Fruit fly (Drosophila melanogaster) whole organism, embryonic: ENCODE measurements around the gene prd1.

Experiments
- Adf1 ChIP-seq: fragments of 200-800 bp; sonication (Bioruptor generic); IDR thresholded peaks from 2 replicates; pipeline ENCODE4 v1.3.6; 2022; ENCODE audit warnings: missing biosample characterization, missing genetic modification characterization
- Atf6 ChIP-seq: fragments of 200-800 bp; sonication (Bioruptor generic); IDR thresholded peaks from 2 replicates; pipeline ENCODE4 v1.3.6; 2022; ENCODE audit warnings: missing biosample characterization, missing genetic modification characterization
- Blimp-1 ChIP-seq: fragments of 200-800 bp; sonication (Bioruptor generic); optimal IDR thresholded peaks from 3 replicates; lab custom pipeline; 2018; ENCODE audit warnings: missing biosample characterization, missing genetic modification characterization, mild to moderate bottlenecking, moderate library complexity, missing genetic modification reagents
- CG10147 ChIP-seq: fragments of 200-800 bp; sonication (Bioruptor generic); optimal IDR thresholded peaks from 2 replicates; lab custom pipeline; 2019; ENCODE audit warnings: missing biosample characterization, mild to moderate bottlenecking, missing genetic modification characterization, moderate library complexity
- CG10274 ChIP-seq: fragments of 200-800 bp; sonication (Bioruptor generic); optimal IDR thresholded peaks from 3 replicates; lab custom pipeline; 2017; ENCODE audit warnings: missing biosample characterization, mild to moderate bottlenecking, missing genetic modification characterization
- CG11398 ChIP-seq: fragments of 200-800 bp; sonication (Bioruptor generic); optimal IDR thresholded peaks from 2 replicates; lab custom pipeline; 2016; ENCODE audit warnings: missing biosample characterization, missing genetic modification characterization
- CG11696 ChIP-seq: fragments of 200-800 bp; sonication (Bioruptor generic); IDR thresholded peaks from 2 replicates; pipeline ENCODE4 v1.3.6; 2022; ENCODE audit warnings: missing biosample characterization, missing genetic modification characterization
- CG12155 ChIP-seq: fragments of 200-800 bp; sonication (Bioruptor generic); optimal IDR thresholded peaks from 3 replicates; lab custom pipeline; 2016; ENCODE audit warnings: missing biosample characterization, missing genetic modification characterization
- CG13894 ChIP-seq: fragments of 200-800 bp; sonication (Bioruptor generic); optimal IDR thresholded peaks from 3 replicates; lab custom pipeline; 2018; ENCODE audit warnings: missing biosample characterization, mild to moderate bottlenecking, missing genetic modification characterization, moderate library complexity
- CG16815 ChIP-seq: fragments of 200-800 bp; sonication (Bioruptor generic); optimal IDR thresholded peaks from 3 replicates; lab custom pipeline; 2017; ENCODE audit warnings: missing biosample characterization, mild to moderate bottlenecking, missing genetic modification characterization
- CG17359 ChIP-seq: fragments of 200-800 bp; sonication (Bioruptor generic); optimal IDR thresholded peaks from 3 replicates; lab custom pipeline; 2018; ENCODE audit warnings: missing biosample characterization, mild to moderate bottlenecking, missing genetic modification characterization, moderate library complexity
- CG17612 ChIP-seq: fragments of 200-800 bp; sonication (Bioruptor generic); IDR thresholded peaks from 2 replicates; pipeline ENCODE4 v1.3.6; 2022; ENCODE audit warnings: missing biosample characterization, missing genetic modification characterization
- CG17802 ChIP-seq: fragments of 200-800 bp; sonication (Bioruptor generic); optimal IDR thresholded peaks from 2 replicates; lab custom pipeline; 2018; ENCODE audit warnings: missing biosample characterization, mild to moderate bottlenecking, missing genetic modification characterization, moderate library complexity
- CG2129 ChIP-seq: fragments of 200-800 bp; sonication (Bioruptor generic); IDR thresholded peaks from 2 replicates; pipeline ENCODE4 v1.3.6; 2022; ENCODE audit warnings: missing biosample characterization, missing genetic modification characterization; ENCODE audit not compliant: partially characterized antibody
- CG3163 ChIP-seq: fragments of 200-800 bp; sonication (Bioruptor generic); optimal IDR thresholded peaks from 3 replicates; lab custom pipeline; 2016; ENCODE audit warnings: missing biosample characterization, missing genetic modification characterization
- CG3726 ChIP-seq: fragments of 200-800 bp; sonication (Bioruptor generic); IDR thresholded peaks from 3 replicates; pipeline ENCODE4, ENCODE4 v1.3.6; 2022; ENCODE audit warnings: missing biosample characterization, missing genetic modification characterization
- CG4404 ChIP-seq: fragments of 200-800 bp; sonication (Bioruptor generic); IDR thresholded peaks from 2 replicates; pipeline ENCODE4 v1.3.6; 2022; ENCODE audit warnings: missing biosample characterization, missing genetic modification characterization
- CG8290 ChIP-seq, 3 experiments: fragments of 200-800 bp; sonication (Bioruptor generic); optimal IDR thresholded peaks; 2 replicates each; lab custom pipeline; 2016 to 2019; ENCODE audit warnings: missing biosample characterization in 3 of 3, missing genetic modification characterization in 3 of 3, mild to moderate bottlenecking in 2 of 3, moderate library complexity in 1 of 3
- CG8478 ChIP-seq: fragments of >200 bp; optimal IDR thresholded peaks from 2 replicates; lab custom pipeline; 2018
- CG9817 ChIP-seq: fragments of 200-800 bp; sonication (Bioruptor generic); optimal IDR thresholded peaks from 2 replicates; lab custom pipeline; 2018; ENCODE audit warnings: missing biosample characterization, mild to moderate bottlenecking, missing genetic modification characterization, moderate library complexity
- CG9876 ChIP-seq: fragments of 200-800 bp; sonication (Bioruptor generic); optimal IDR thresholded peaks from 2 replicates; lab custom pipeline; 2016; ENCODE audit warnings: missing biosample characterization, missing genetic modification characterization
- D ChIP-seq, 2 experiments: fragments of 200-800 bp in 1 of 2; fragments of >200 bp in 1 of 2; sonication (Bioruptor generic) in 1 of 2; optimal IDR thresholded peaks; 2 replicates in 1 of 2; 3 replicates in 1 of 2; lab custom pipeline; 2017; ENCODE audit warnings: mild to moderate bottlenecking in 1 of 2, missing biosample characterization in 1 of 2, missing genetic modification characterization in 1 of 2, missing genetic modification reagents in 1 of 2
- Dip3 ChIP-seq: fragments of 200-800 bp; sonication (Bioruptor generic); optimal IDR thresholded peaks from 3 replicates; lab custom pipeline; 2016; ENCODE audit warnings: missing biosample characterization, missing genetic modification characterization
- Doc3 ChIP-seq: fragments of 200-800 bp; sonication (Bioruptor generic); IDR thresholded peaks from 3 replicates; pipeline ENCODE4 v1.3.6; 2022; ENCODE audit warnings: missing biosample characterization, missing genetic modification characterization; ENCODE audit not compliant: partially characterized antibody
- Drgx ChIP-seq: fragments of 200-800 bp; sonication (Bioruptor generic); IDR thresholded peaks from 2 replicates; pipeline ENCODE4 v1.3.6; 2022; ENCODE audit warnings: missing biosample characterization, missing genetic modification characterization
- Hr51 ChIP-seq, 2 experiments: fragments of 200-800 bp; sonication (Bioruptor generic); optimal IDR thresholded peaks; 2 replicates in 1 of 2; 3 replicates in 1 of 2; lab custom pipeline; 2016 to 2018; ENCODE audit warnings: missing biosample characterization in 2 of 2, missing genetic modification characterization in 2 of 2, mild to moderate bottlenecking in 1 of 2, moderate library complexity in 1 of 2
- Mad ChIP-seq: fragments of 200-800 bp; sonication (Bioruptor generic); optimal IDR thresholded peaks from 2 replicates; lab custom pipeline; 2016; ENCODE audit warnings: missing biosample characterization, missing genetic modification characterization
- Opbp ChIP-seq: fragments of 200-800 bp; sonication (Bioruptor generic); IDR thresholded peaks from 3 replicates; pipeline ENCODE4 v1.3.6; 2022; ENCODE audit warnings: missing biosample characterization, missing genetic modification characterization; ENCODE audit not compliant: partially characterized antibody
- Sox102F ChIP-seq: fragments of 200-800 bp; sonication (Bioruptor generic); optimal IDR thresholded peaks from 2 replicates; lab custom pipeline; 2018; ENCODE audit warnings: missing biosample characterization, mild to moderate bottlenecking, missing genetic modification characterization, moderate library complexity
- Spps ChIP-seq: fragments of 200-800 bp; sonication (Bioruptor generic); optimal IDR thresholded peaks from 2 replicates; lab custom pipeline; 2018; ENCODE audit warnings: missing biosample characterization, mild to moderate bottlenecking, missing genetic modification characterization
- Tbp ChIP-seq: fragments of >200 bp; optimal IDR thresholded peaks from 2 replicates; lab custom pipeline; 2018; ENCODE audit warnings: missing biosample characterization, missing genetic modification characterization
- Xrp1 ChIP-seq: fragments of 200-800 bp; sonication (Bioruptor generic); IDR thresholded peaks from 2 replicates; pipeline ENCODE4 v1.3.6; 2022; ENCODE audit warnings: missing biosample characterization, missing genetic modification characterization
- bsh ChIP-seq, 2 experiments: fragments of 200-800 bp; sonication (Bioruptor generic); optimal IDR thresholded peaks; 2 replicates each; lab custom pipeline; 2017 to 2018; ENCODE audit warnings: mild to moderate bottlenecking in 2 of 2, missing biosample characterization in 2 of 2, missing genetic modification characterization in 2 of 2, moderate library complexity in 1 of 2
- cg ChIP-seq: fragments of 200-800 bp; sonication (Bioruptor generic); optimal IDR thresholded peaks from 3 replicates; lab custom pipeline; 2019; ENCODE audit warnings: missing biosample characterization, mild to moderate bottlenecking, missing genetic modification characterization, moderate library complexity
- chif ChIP-seq, 2 experiments: fragments of 200-800 bp; sonication (Bioruptor generic); optimal IDR thresholded peaks; 3 replicates each; lab custom pipeline; 2016; ENCODE audit warnings: missing biosample characterization in 2 of 2, missing genetic modification characterization in 2 of 2
- chinmo ChIP-seq: fragments of 200-800 bp; sonication (Bioruptor generic); IDR thresholded peaks from 4 replicates; pipeline ENCODE4 v1.3.6; 2022; ENCODE audit warnings: missing biosample characterization, missing genetic modification characterization; ENCODE audit not compliant: partially characterized antibody
- insv ChIP-seq, 2 experiments: fragments of 200-800 bp; sonication (Bioruptor generic); optimal IDR thresholded peaks; 3 replicates each; lab custom pipeline; 2016 to 2018; ENCODE audit warnings: missing biosample characterization in 2 of 2, missing genetic modification characterization in 2 of 2
- jigr1 ChIP-seq: fragments of 200-800 bp; sonication (Bioruptor generic); IDR thresholded peaks from 3 replicates; pipeline ENCODE4 v1.3.6; 2022; ENCODE audit warnings: missing biosample characterization, missing genetic modification characterization
- nerfin-1 ChIP-seq: fragments of 200-800 bp; sonication (Bioruptor generic); optimal IDR thresholded peaks from 3 replicates; lab custom pipeline; 2019; ENCODE audit warnings: missing biosample characterization, mild to moderate bottlenecking, missing genetic modification characterization, moderate library complexity
- nom ChIP-seq: fragments of 200-800 bp; sonication (Bioruptor generic); optimal IDR thresholded peaks from 2 replicates; lab custom pipeline; 2017; ENCODE audit warnings: missing biosample characterization, missing genetic modification characterization, mild to moderate bottlenecking, moderate library complexity, missing genetic modification reagents
- pan ChIP-seq, 4 experiments: fragments of >200 bp in 3 of 4; fragments of 200-800 bp in 1 of 4; sonication (Bioruptor generic) in 1 of 4; optimal IDR thresholded peaks in 3 of 4; IDR thresholded peaks in 1 of 4; 2 replicates each; pipeline versions ENCODE4 v1.3.6 to Lab custom; 2017 to 2022; ENCODE audit warnings: missing biosample characterization in 2 of 4, missing genetic modification characterization in 2 of 4, mixed read lengths in 1 of 4
- tll ChIP-seq, 2 experiments: fragments of 200-800 bp in 1 of 2; fragments of >200 bp in 1 of 2; sonication (Bioruptor generic) in 1 of 2; optimal IDR thresholded peaks; 2 replicates each; lab custom pipeline; 2017 to 2019; ENCODE audit warnings: missing biosample characterization in 2 of 2, missing genetic modification characterization in 2 of 2, mild to moderate bottlenecking in 1 of 2, moderate library complexity in 1 of 2
- usp ChIP-seq: fragments of >200 bp; optimal IDR thresholded peaks from 2 replicates; lab custom pipeline; 2017; ENCODE audit warnings: missing biosample characterization, missing genetic modification characterization
- yki ChIP-seq: fragments of >200 bp; optimal IDR thresholded peaks from 3 replicates; lab custom pipeline; 2018
- zfh2 ChIP-seq: fragments of 200-800 bp; sonication (Bioruptor generic); optimal IDR thresholded peaks from 2 replicates; lab custom pipeline; 2016; ENCODE audit warnings: missing biosample characterization, missing genetic modification characterization

Gene prd1

DNA sequence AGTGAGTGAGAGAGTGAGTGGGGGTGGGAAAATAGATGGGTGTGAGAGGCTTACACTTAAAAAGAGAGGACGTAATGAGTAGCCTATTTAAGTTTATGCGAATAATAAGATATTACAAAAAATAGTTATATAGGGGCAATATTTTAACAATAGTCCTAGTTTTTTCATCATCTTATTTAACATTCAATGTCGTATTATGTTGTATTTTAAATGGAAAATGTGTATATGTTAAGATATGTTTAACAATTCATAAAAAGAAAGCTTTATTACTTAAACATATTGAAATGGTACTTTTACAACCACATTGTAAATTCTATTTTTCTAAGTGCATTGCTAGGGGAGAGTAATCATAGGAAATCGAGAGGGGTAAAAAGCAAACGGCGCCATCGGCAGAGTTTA, 12.8 kb downstream of the prd1 start (continued):
- TF ChIP-seq CG9817 (peak; percentile 63), CG17612 (GFP tag; lab: Robert Waterston, UW) (no peak)

DNA sequence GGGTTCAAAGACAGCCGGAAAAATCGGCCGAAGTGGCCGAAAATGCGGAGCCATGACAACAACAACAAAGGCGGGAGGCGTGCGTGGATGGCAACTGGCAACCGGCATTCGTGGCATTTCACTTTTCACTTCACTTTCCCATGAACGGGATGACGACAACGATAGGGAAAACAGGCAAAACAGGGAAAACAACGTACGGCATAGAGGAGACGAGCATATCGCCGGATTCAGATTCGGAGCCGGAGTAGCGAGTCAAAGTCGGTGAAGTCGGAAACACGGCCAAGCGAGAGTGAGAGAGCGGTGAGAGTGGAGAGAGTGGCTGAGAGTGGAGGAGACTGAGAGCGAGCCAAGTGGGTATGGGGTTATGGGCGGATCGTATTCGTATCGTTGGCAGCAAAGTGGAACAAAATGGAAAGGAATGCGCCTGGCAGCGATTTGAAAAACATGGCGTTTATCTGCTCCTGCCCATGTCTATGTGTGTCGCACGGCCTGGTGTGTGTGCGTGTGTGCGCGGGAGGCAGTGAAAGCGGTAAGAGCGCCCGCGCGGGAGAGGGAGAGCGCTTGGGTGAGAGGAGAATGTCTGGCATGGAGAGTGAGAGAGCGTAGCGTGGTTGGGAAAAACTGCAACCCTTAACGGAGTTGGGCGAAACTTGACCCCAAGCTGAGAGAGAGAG, 13.4 kb downstream of the prd1 start:
- TF ChIP-seq CG2129 (GFP tag; lab: Robert Waterston, UW), result 0 out of 2 replicates have a peak, but pooled peaks have one; percentile 16
- peak; percentile 63 for TF ChIP-seq nerfin-1 (tag; lab: Kevin White, UChicago)
- TF ChIP-seq CG17802 (tag; lab: Kevin White, UChicago), result no peak
- TF ChIP-seq CG8478 (lab: Kevin White, UChicago), result peak; percentile 73
- TF ChIP-seq Blimp-1, result peak; percentile 96
- TF ChIP-seq CG11398, result no peak
- no peak for TF ChIP-seq Dip3
- TF ChIP-seq CG16815 (GFP tag; lab: Kevin White, UChicago), result no peak
- no peak for TF ChIP-seq nom (GFP tag; lab: Kevin White, UChicago)
- TF ChIP-seq insv (GFP tag; optimal IDR thresholded peaks at IDR 0.05; lab: Kevin White, UChicago), result peak in 1 of 2 experiments; percentile 34
- TF ChIP-seq Xrp1 (GFP tag; lab: Robert Waterston, UW), result 0 out of 2 replicates have a peak, but pooled peaks have one; percentile 5
- no peak for TF ChIP-seq Hr51 (GFP tag; optimal IDR thresholded peaks at IDR 0.05; lab: Kevin White, UChicago)
- peak; percentile 34 for TF ChIP-seq Spps (tag; lab: Kevin White, UChicago)
- TF ChIP-seq chinmo, result peak; percentile 77; the same call in 1 of the 4 replicates
- TF ChIP-seq CG10274 (GFP tag; lab: Kevin White, UChicago), result peak; percentile 57
- no peak for TF ChIP-seq pan (optimal IDR thresholded peaks at IDR 0.05; lab: Kevin White, UChicago)
- TF ChIP-seq pan (GFP tag; optimal IDR thresholded peaks at IDR 0.05 in 1 of 2, IDR thresholded peaks at IDR 0.05 in 1 of 2), result no peak
- no peak for TF ChIP-seq CG10147 (GFP tag; lab: Kevin White, UChicago)
- peak; percentile 68 for TF ChIP-seq Tbp (GFP tag; lab: Kevin White, UChicago)
- TF ChIP-seq CG13894 (tag; lab: Kevin White, UChicago), result peak; percentile 72
- TF ChIP-seq CG17359 (tag; lab: Kevin White, UChicago), result no peak
- no peak for TF ChIP-seq CG9876
- peak; percentile 91 for TF ChIP-seq cg (GFP tag; lab: Kevin White, UChicago)
- TF ChIP-seq Mad, result no peak
- peak; percentile 64 for TF ChIP-seq CG12155 (GFP tag; lab: Kevin White, UChicago)
- TF ChIP-seq chif (GFP tag; optimal IDR thresholded peaks at IDR 0.05; lab: Kevin White, UChicago), result no peak
- peak in 1 of 2 experiments; percentile 74 for TF ChIP-seq tll (GFP tag; optimal IDR thresholded peaks at IDR 0.05; lab: Kevin White, UChicago)
- peak; percentile 70 for TF ChIP-seq D (optimal IDR thresholded peaks at IDR 0.05; lab: Kevin White, UChicago)
- TF ChIP-seq D (GFP tag; optimal IDR thresholded peaks at IDR 0.05; lab: Kevin White, UChicago), result no peak
- TF ChIP-seq Sox102F (GFP tag; lab: Kevin White, UChicago), result no peak
- peak; percentile 26; the same call in 1 of the 2 replicates for TF ChIP-seq Adf1 (GFP tag; lab: Robert Waterston, UW)
- TF ChIP-seq Opbp, result peak; percentile 46; the same call in 1 of the 3 replicates
- peak; percentile 41; the same call in 1 of the 2 replicates for TF ChIP-seq CG11696 (GFP tag; lab: Robert Waterston, UW)
- peak in 1 of 2 experiments; percentile 13 for TF ChIP-seq bsh (GFP tag; optimal IDR thresholded peaks at IDR 0.05; lab: Kevin White, UChicago)
- no peak for TF ChIP-seq usp
- peak; percentile 97 for TF ChIP-seq yki (lab: Kevin White, UChicago)
- TF ChIP-seq Atf6, result no peak
- 0 out of 3 replicates have a peak, but pooled peaks have one; percentile 43 for TF ChIP-seq Doc3 (GFP tag; lab: Robert Waterston, UW)
- no peak for TF ChIP-seq Drgx (GFP tag; lab: Robert Waterston, UW)
- no peak for TF ChIP-seq CG4404
- TF ChIP-seq jigr1 (GFP tag; lab: Robert Waterston, UW), result no peak
- no peak for TF ChIP-seq CG3163
- TF ChIP-seq CG8290 (GFP tag; optimal IDR thresholded peaks at IDR 0.05; lab: Kevin White, UChicago), result no peak
- no peak for TF ChIP-seq CG8290 (tag; optimal IDR thresholded peaks at IDR 0.05; lab: Kevin White, UChicago)
- TF ChIP-seq CG3726 (GFP tag; lab: Robert Waterston, UW), result no peak
- no peak for TF ChIP-seq zfh2
